Worm (Caenorhabditis elegans) whole organism, L1 larva: ENCODE results near the gene wdfy-2.
A peak's percentile ranks its signal among the peaks of the same experiment; 100 is the strongest.

Experiments used
- C04F5.9 ChIP-seq: sonication (generic microtip); optimal IDR thresholded peaks from 2 replicates; lab custom pipeline; 2016; ENCODE audit warnings: missing genetic modification characterization, missing compliant biosample characterization
- C16A3.4 ChIP-seq: fragments of 150-350 bp; optimal IDR thresholded peaks from 2 replicates; lab custom pipeline; 2014; ENCODE audit warnings: missing biosample characterization, missing genetic modification characterization
- C34B4.2 ChIP-seq: sonication (generic microtip); optimal IDR thresholded peaks from 2 replicates; lab custom pipeline; 2017; ENCODE audit warnings: mild to moderate bottlenecking, missing genetic modification characterization, missing compliant biosample characterization
- alr-1 ChIP-seq: fragments of 200-800 bp; sonication (Bioruptor generic); optimal IDR thresholded peaks from 2 replicates; lab custom pipeline; 2018; ENCODE audit warnings: borderline replicate concordance, mild to moderate bottlenecking, missing genetic modification characterization, missing compliant biosample characterization
- aly-2 ChIP-seq: fragments of 150-350 bp; optimal IDR thresholded peaks from 2 replicates; lab custom pipeline; 2014; ENCODE audit warnings: missing biosample characterization, missing genetic modification characterization
- ama-1 ChIP-seq: fragments of 150-350 bp; optimal IDR thresholded peaks from 2 replicates; lab custom pipeline; 2014
- blmp-1 ChIP-seq: fragments of 150-350 bp; optimal IDR thresholded peaks from 2 replicates; lab custom pipeline; 2014; ENCODE audit warnings: missing biosample characterization, missing genetic modification characterization
- ceh-8 ChIP-seq: fragments of 200-800 bp; sonication (Bioruptor generic); optimal IDR thresholded peaks from 2 replicates; lab custom pipeline; 2018; ENCODE audit warnings: mild to moderate bottlenecking, missing genetic modification characterization, moderate library complexity, missing compliant biosample characterization
- ceh-82 ChIP-seq, 3 experiments: fragments of 150-350 bp in 1 of 3; sonication (generic microtip) in 2 of 3; optimal IDR thresholded peaks; 2 replicates each; lab custom pipeline; 2014 to 2017; ENCODE audit warnings: missing biosample characterization in 3 of 3, missing genetic modification characterization in 3 of 3
- dpl-1 ChIP-seq, 3 experiments: fragments of 150-350 bp in 2 of 3; sonication (generic microtip) in 1 of 3; optimal IDR thresholded peaks; 2 replicates each; lab custom pipeline; 2014 to 2017; ENCODE audit warnings: missing biosample characterization in 3 of 3, missing genetic modification characterization in 3 of 3, missing genetic modification reagents in 3 of 3
- dsc-1 ChIP-seq: sonication (generic microtip); optimal IDR thresholded peaks from 2 replicates; lab custom pipeline; 2016; ENCODE audit warnings: mild to moderate bottlenecking, missing genetic modification characterization, missing compliant biosample characterization
- efl-1 ChIP-seq, 4 experiments: fragments of 150-350 bp; optimal IDR thresholded peaks in 3 of 4; peaks in 1 of 4; 1 replicate in 1 of 4; 2 replicates in 3 of 4; lab custom pipeline; 2014; ENCODE audit warnings: missing biosample characterization in 2 of 4, missing genetic modification characterization in 2 of 4, missing genetic modification reagents in 2 of 4
- efl-3 ChIP-seq: fragments of 200-800 bp; sonication (Bioruptor generic); optimal IDR thresholded peaks from 2 replicates; lab custom pipeline; 2018; ENCODE audit warnings: mild to moderate bottlenecking, missing genetic modification characterization, missing compliant biosample characterization
- egl-27 ChIP-seq, 2 experiments: fragments of 150-350 bp in 1 of 2; sonication (generic microtip); optimal IDR thresholded peaks; 3 replicates each; lab custom pipeline; 2017 to 2018; ENCODE audit warnings: missing biosample characterization in 2 of 2, missing genetic modification characterization in 2 of 2, missing genetic modification reagents in 2 of 2
- elt-3 ChIP-seq, 6 experiments: fragments of 150-350 bp in 1 of 6; sonication (generic microtip); optimal IDR thresholded peaks; 2 replicates each; lab custom pipeline; 2017 to 2018; ENCODE audit warnings: missing biosample characterization in 6 of 6, missing genetic modification characterization in 6 of 6, inconsistent platforms in 1 of 6
- fkh-10 ChIP-seq: sonication (generic microtip); optimal IDR thresholded peaks from 2 replicates; lab custom pipeline; 2017; ENCODE audit warnings: missing biosample characterization, missing genetic modification reagents, missing genetic modification characterization
- fkh-4 ChIP-seq: sonication (generic microtip); optimal IDR thresholded peaks from 2 replicates; lab custom pipeline; 2016; ENCODE audit warnings: missing compliant biosample characterization, missing genetic modification characterization, borderline replicate concordance
- fkh-8 ChIP-seq: sonication (generic microtip); optimal IDR thresholded peaks from 2 replicates; lab custom pipeline; 2016; ENCODE audit warnings: mild to moderate bottlenecking, missing genetic modification characterization, missing compliant biosample characterization
- hlh-17 ChIP-seq: fragments of 200-800 bp; sonication (Bioruptor generic); optimal IDR thresholded peaks from 2 replicates; lab custom pipeline; 2018; ENCODE audit warnings: missing genetic modification characterization, mild to moderate bottlenecking, missing compliant biosample characterization, moderate library complexity, borderline replicate concordance
- hlh-4 ChIP-seq: sonication (generic microtip); optimal IDR thresholded peaks from 2 replicates; lab custom pipeline; 2016; ENCODE audit warnings: mild to moderate bottlenecking, missing genetic modification characterization, missing compliant biosample characterization
- jun-1 ChIP-seq: fragments of 150-350 bp; optimal IDR thresholded peaks from 2 replicates; lab custom pipeline; 2014; ENCODE audit warnings: missing biosample characterization, missing genetic modification reagents, missing genetic modification characterization
- lin-14 ChIP-seq: fragments of 200-800 bp; sonication (Bioruptor generic); optimal IDR thresholded peaks from 2 replicates; lab custom pipeline; 2018; ENCODE audit warnings: mild to moderate bottlenecking, missing genetic modification characterization, moderate library complexity, missing compliant biosample characterization
- lin-35 ChIP-seq, 2 experiments: fragments of 150-350 bp; optimal IDR thresholded peaks; 2 replicates each; lab custom pipeline; 2014; ENCODE audit warnings: missing biosample characterization in 2 of 2, missing genetic modification characterization in 2 of 2, missing genetic modification reagents in 2 of 2
- lin-39 ChIP-seq: fragments of 150-350 bp; optimal IDR thresholded peaks from 2 replicates; lab custom pipeline; 2014; ENCODE audit warnings: missing biosample characterization, missing genetic modification reagents, missing genetic modification characterization
- lsy-2 ChIP-seq, 2 experiments: fragments of 150-350 bp; optimal IDR thresholded peaks; 2 replicates each; lab custom pipeline; 2014; ENCODE audit warnings: missing biosample characterization in 2 of 2, missing genetic modification characterization in 2 of 2
- mep-1 ChIP-seq: fragments of 150-350 bp; optimal IDR thresholded peaks from 2 replicates; lab custom pipeline; 2014; ENCODE audit warnings: missing biosample characterization, missing genetic modification characterization
- nhr-11 ChIP-seq: fragments of 150-350 bp; optimal IDR thresholded peaks from 2 replicates; lab custom pipeline; 2014; ENCODE audit warnings: missing biosample characterization, missing genetic modification characterization
- nhr-19 ChIP-seq: fragments of 200-800 bp; sonication (Bioruptor generic); conservative IDR thresholded peaks from 2 replicates; pipeline ENCODE4 v1.3.6; 2022; ENCODE audit warnings: missing genetic modification characterization, missing compliant biosample characterization
- nhr-20 ChIP-seq: sonication (generic microtip); optimal IDR thresholded peaks from 2 replicates; lab custom pipeline; 2016; ENCODE audit warnings: mild to moderate bottlenecking, missing genetic modification characterization, missing compliant biosample characterization
- nhr-28 ChIP-seq: fragments of 150-350 bp; optimal IDR thresholded peaks from 2 replicates; lab custom pipeline; 2014; ENCODE audit warnings: missing biosample characterization, missing genetic modification characterization
- nhr-47 ChIP-seq: sonication (generic microtip); optimal IDR thresholded peaks from 2 replicates; lab custom pipeline; 2016; ENCODE audit warnings: mild to moderate bottlenecking, missing genetic modification characterization, moderate library complexity, missing compliant biosample characterization
- nhr-71 ChIP-seq: sonication (generic microtip); optimal IDR thresholded peaks from 2 replicates; lab custom pipeline; 2016; ENCODE audit warnings: mild to moderate bottlenecking, missing genetic modification characterization, moderate library complexity, missing compliant biosample characterization
- nhr-90 ChIP-seq: sonication (generic microtip); optimal IDR thresholded peaks from 2 replicates; lab custom pipeline; 2016; ENCODE audit warnings: mild to moderate bottlenecking, missing genetic modification characterization, missing compliant biosample characterization; ENCODE audit not compliant: poor library complexity
- pax-3 ChIP-seq: fragments of 200-800 bp; sonication (Bioruptor generic); optimal IDR thresholded peaks from 2 replicates; lab custom pipeline; 2018; ENCODE audit warnings: mild to moderate bottlenecking, missing genetic modification characterization, moderate library complexity, missing compliant biosample characterization
- rnt-1 ChIP-seq: sonication (generic microtip); optimal IDR thresholded peaks from 2 replicates; lab custom pipeline; 2016; ENCODE audit warnings: mild to moderate bottlenecking, missing genetic modification characterization, moderate library complexity, missing compliant biosample characterization
- skn-1 ChIP-seq: fragments of 150-350 bp; optimal IDR thresholded peaks from 2 replicates; lab custom pipeline; 2014; ENCODE audit warnings: missing biosample characterization, missing genetic modification characterization
- snu-23 ChIP-seq: sonication (generic microtip); optimal IDR thresholded peaks from 2 replicates; lab custom pipeline; 2016; ENCODE audit warnings: missing genetic modification characterization, missing compliant biosample characterization
- sox-4 ChIP-seq: sonication (generic microtip); optimal IDR thresholded peaks from 2 replicates; lab custom pipeline; 2016; ENCODE audit warnings: missing genetic modification characterization, missing compliant biosample characterization
- sup-37 ChIP-seq: fragments of 200-800 bp; sonication (Bioruptor generic); optimal IDR thresholded peaks from 2 replicates; lab custom pipeline; 2018; ENCODE audit warnings: mild to moderate bottlenecking, missing genetic modification characterization, missing compliant biosample characterization
- unc-30 ChIP-seq: sonication (generic microtip); optimal IDR thresholded peaks from 2 replicates; lab custom pipeline; 2017; ENCODE audit warnings: missing biosample characterization, missing genetic modification characterization
- unc-86 ChIP-seq: sonication (generic microtip); optimal IDR thresholded peaks from 2 replicates; lab custom pipeline; 2016; ENCODE audit warnings: missing genetic modification characterization, missing compliant biosample characterization
- zag-1 ChIP-seq: fragments of 150-350 bp; optimal IDR thresholded peaks from 2 replicates; lab custom pipeline; 2014; ENCODE audit warnings: missing biosample characterization, missing genetic modification characterization

The wdfy-2 gene

DNA sequence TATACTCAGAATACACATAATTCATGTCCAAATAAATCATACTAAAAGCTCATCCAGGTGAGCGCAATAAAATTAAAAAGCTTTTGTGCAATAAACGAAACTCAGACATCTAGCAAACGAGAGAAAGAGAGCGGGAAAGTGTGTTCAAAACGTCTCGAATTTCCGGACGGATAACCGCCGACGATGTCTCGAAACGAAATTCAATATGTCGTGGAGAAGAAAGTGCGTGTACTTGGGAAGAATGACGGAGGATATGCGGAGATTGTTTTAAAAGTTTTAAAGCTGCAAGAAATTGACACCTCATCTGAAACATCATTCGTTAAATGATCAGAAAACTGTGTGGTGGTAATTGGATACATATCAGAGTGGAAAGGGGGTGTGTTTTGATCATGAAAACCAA is 4.9 kb upstream of the wdfy-2 start (continued):
- no peak for TF ChIP-seq egl-27 (tag; optimal IDR thresholded peaks at IDR 0.05; lab: Kevin White, UChicago)
- no peak for TF ChIP-seq jun-1
- no peak for TF ChIP-seq sup-37
- TF ChIP-seq nhr-71 (tag; lab: Kevin White, UChicago): peak; percentile 30
- no peak for TF ChIP-seq C34B4.2 (tag; lab: Kevin White, UChicago)

DNA sequence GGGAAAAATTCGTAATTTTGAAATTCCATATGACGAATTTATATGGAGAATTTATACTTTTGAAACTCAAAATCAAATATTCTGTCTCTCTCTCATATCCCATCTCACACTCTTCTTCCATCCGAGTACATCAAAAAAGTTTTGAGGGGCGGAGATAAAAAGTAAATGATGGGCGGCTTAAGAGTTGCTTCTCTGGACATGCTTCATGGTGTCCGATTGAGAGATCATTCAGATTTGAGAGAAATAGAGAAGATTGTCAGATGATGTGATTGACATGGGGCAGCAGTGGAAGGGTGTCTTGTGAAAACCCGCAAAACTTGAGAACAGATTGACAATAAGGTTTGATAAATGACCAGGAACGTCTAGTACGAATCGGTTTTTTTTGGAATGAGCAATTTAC is 4.0 kb upstream of the wdfy-2 start:
- peak; percentile 49 for TF ChIP-seq rnt-1 (tag; lab: Kevin White, UChicago)
- no peak for TF ChIP-seq sox-4 (tag; lab: Kevin White, UChicago)
- TF ChIP-seq efl-1 (optimal IDR thresholded peaks at IDR 0.05; lab: Kevin White, UChicago): no peak
- peak in 1 of 2 experiments; percentile 92 for TF ChIP-seq efl-1 (GFP tag; optimal IDR thresholded peaks at IDR 0.05 in 1 of 2; lab: Kevin White, UChicago)
- TF ChIP-seq nhr-71 (tag; lab: Kevin White, UChicago): peak; percentile 28
- TF ChIP-seq lin-14 (GFP tag; lab: Kevin White, UChicago): peak; percentile 77
- TF ChIP-seq lsy-2 (tag; optimal IDR thresholded peaks at IDR 0.05; lab: Kevin White, UChicago): peak in 1 of 2 experiments; percentile 26
- no peak for TF ChIP-seq mep-1 (tag; lab: Kevin White, UChicago)
- TF ChIP-seq, all 84 proteins: peak for 5

DNA sequence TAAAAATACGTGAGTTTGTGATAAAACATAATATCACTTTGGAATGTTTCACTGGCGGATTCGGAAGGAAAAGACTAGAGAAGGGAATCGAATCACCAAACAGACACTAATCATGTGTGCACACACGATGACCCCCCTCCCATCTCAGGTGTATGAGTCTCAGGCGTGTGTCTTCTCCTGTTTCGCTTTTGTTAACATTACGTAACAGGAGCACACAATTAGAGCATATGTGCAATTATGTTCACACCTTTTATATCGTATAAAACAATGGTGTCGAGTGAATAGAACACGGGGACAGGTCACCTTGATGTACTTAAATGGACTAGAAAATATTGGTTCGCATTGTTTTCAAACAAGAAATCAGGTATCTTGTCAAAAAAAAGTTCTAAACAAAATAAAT is 2.9 kb upstream of the wdfy-2 start:
- TF ChIP-seq nhr-28 (no peak), ceh-82 (tag; optimal IDR thresholded peaks at IDR 0.05; lab: Kevin White, UChicago) (no peak), nhr-47 (no peak), aly-2 (tag; lab: Kevin White, UChicago) (no peak), hlh-4 (tag; lab: Kevin White, UChicago) (no peak), elt-3 (tag; optimal IDR thresholded peaks at IDR 0.05; lab: Kevin White, UChicago) (no peak), nhr-11 (no peak), lin-35 (GFP tag; optimal IDR thresholded peaks at IDR 0.05; lab: Kevin White, UChicago) (no peak), fkh-10 (no peak), unc-86 (tag; lab: Kevin White, UChicago) (no peak), efl-3 (GFP tag; lab: Kevin White, UChicago) (no peak), alr-1 (tag; lab: Kevin White, UChicago) (no peak), ceh-8 (GFP tag; lab: Kevin White, UChicago) (no peak), blmp-1 (tag; lab: Kevin White, UChicago) (no peak), zag-1 (tag; lab: Kevin White, UChicago) (no peak), mep-1 (tag; lab: Kevin White, UChicago) (no peak), nhr-90 (tag; lab: Kevin White, UChicago) (no peak), C04F5.9 (tag; lab: Kevin White, UChicago) (no peak), nhr-19 (GFP tag; lab: Robert Waterston, UW) (no peak), sox-4 (tag; lab: Kevin White, UChicago) (no peak)

DNA sequence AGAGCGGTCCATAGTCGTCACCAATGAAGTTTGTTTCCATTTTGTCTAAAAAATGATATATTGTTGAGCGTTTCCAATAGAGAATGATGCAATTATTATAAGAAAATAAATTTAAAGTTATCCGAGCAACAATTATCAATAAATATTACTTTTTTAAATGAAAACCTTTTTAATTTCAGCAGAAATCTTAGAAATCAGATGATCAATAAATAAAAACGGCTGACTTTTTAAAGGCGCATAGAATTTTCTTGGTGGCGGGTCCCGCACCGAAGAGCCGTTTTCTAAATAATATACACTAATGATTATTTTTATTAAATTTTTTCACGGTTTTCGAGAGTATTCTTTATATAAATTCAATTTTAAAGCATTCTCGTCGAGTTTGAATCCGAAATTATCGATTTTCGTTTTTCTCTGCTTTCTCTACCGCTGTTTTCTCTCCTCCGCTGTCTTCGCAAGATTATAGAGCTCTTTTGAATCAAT is 3.2 kb downstream of the wdfy-2 start, which contains the start of gene rab-39:
TSS of gene rab-39 (minus strand) at position 51 of the 480 bp plus-strand sequence.
- TF ChIP-seq lin-14 (GFP tag; lab: Kevin White, UChicago): peak; percentile 31
- TF ChIP-seq lin-35 (GFP tag; optimal IDR thresholded peaks at IDR 0.05; lab: Kevin White, UChicago): peak; percentile 21 to 42
- TF ChIP-seq fkh-8 (tag; lab: Kevin White, UChicago): peak; percentile 29
- TF ChIP-seq nhr-19 (GFP tag; lab: Robert Waterston, UW): no peak
- TF ChIP-seq dsc-1 (tag; lab: Kevin White, UChicago): peak; percentile 33
- peak; percentile 7 for TF ChIP-seq snu-23 (GFP tag; lab: Kevin White, UChicago)
- TF ChIP-seq nhr-20 (tag; lab: Kevin White, UChicago): peak; percentile 4
- peak; percentile 23 for TF ChIP-seq nhr-47
- TF ChIP-seq ceh-8 (GFP tag; lab: Kevin White, UChicago): no peak
- no peak for TF ChIP-seq unc-30
- no peak for TF ChIP-seq fkh-4 (tag; lab: Kevin White, UChicago)
- TF ChIP-seq pax-3 (tag; lab: Kevin White, UChicago): no peak
- peak; percentile 65 for TF ChIP-seq mep-1 (tag; lab: Kevin White, UChicago)
- TF ChIP-seq rnt-1 (tag; lab: Kevin White, UChicago): no peak
- TF ChIP-seq nhr-71 (tag; lab: Kevin White, UChicago): peak; percentile 30
- TF ChIP-seq C16A3.4: peak; percentile 26
- no peak for TF ChIP-seq ama-1 (lab: Kevin White, UChicago)
- TF ChIP-seq C04F5.9 (tag; lab: Kevin White, UChicago): no peak
- TF ChIP-seq blmp-1 (tag; lab: Kevin White, UChicago): peak; percentile 45
- no peak for TF ChIP-seq lin-39 (tag; lab: Kevin White, UChicago)
- no peak for TF ChIP-seq hlh-17
- peak; percentile 22 to 53 (median 31) for TF ChIP-seq dpl-1 (GFP tag; optimal IDR thresholded peaks at IDR 0.05; lab: Kevin White, UChicago)
- TF ChIP-seq efl-1 (optimal IDR thresholded peaks at IDR 0.05; lab: Kevin White, UChicago): peak; percentile 15 to 30
- TF ChIP-seq efl-1 (GFP tag; optimal IDR thresholded peaks at IDR 0.05 in 1 of 2; lab: Kevin White, UChicago): peak; percentile 40 to 83
- TF ChIP-seq skn-1 (tag; lab: Kevin White, UChicago): peak; percentile 32
- peak; percentile 42 to 70 for TF ChIP-seq lsy-2 (tag; optimal IDR thresholded peaks at IDR 0.05; lab: Kevin White, UChicago)
